Worm (Caenorhabditis elegans) whole organism, L4 larva: ENCODE results near the gene fli-1.

Source experiments
- aly-2 ChIP-seq: sonication (generic microtip); optimal IDR thresholded peaks from 2 replicates; lab custom pipeline; 2018; ENCODE audit warnings: missing biosample characterization, missing genetic modification characterization
- fos-1 ChIP-seq: fragments of 150-350 bp; optimal IDR thresholded peaks from 2 replicates; lab custom pipeline; 2014; ENCODE audit warnings: missing biosample characterization, missing genetic modification characterization
- lin-13 ChIP-seq: fragments of 150-350 bp; optimal IDR thresholded peaks from 2 replicates; lab custom pipeline; 2014; ENCODE audit warnings: missing biosample characterization, missing genetic modification reagents, missing genetic modification characterization
- lin-29 ChIP-seq: fragments of 200-800 bp; sonication (Bioruptor generic); IDR thresholded peaks from 2 replicates; pipeline ENCODE4 v1.3.6; 2022; ENCODE audit warnings: missing genetic modification reagents, missing genetic modification characterization, missing compliant biosample characterization
- mep-1 ChIP-seq: fragments of 150-350 bp; sonication (generic microtip); optimal IDR thresholded peaks from 3 replicates; lab custom pipeline; 2014; ENCODE audit warnings: missing biosample characterization, missing genetic modification characterization
- nhr-28 ChIP-seq: fragments of 150-350 bp; optimal IDR thresholded peaks from 2 replicates; lab custom pipeline; 2014; ENCODE audit warnings: missing biosample characterization, missing genetic modification characterization
- pha-4 ChIP-seq, 2 experiments: fragments of 150-350 bp in 1 of 2; fragments of 200-800 bp in 1 of 2; sonication (Bioruptor generic) in 1 of 2; IDR thresholded peaks in 1 of 2; optimal IDR thresholded peaks in 1 of 2; 2 replicates each; pipeline versions ENCODE4 v1.3.6 to Lab custom; 2014 to 2022; ENCODE audit warnings: missing genetic modification characterization in 2 of 2, missing genetic modification reagents in 2 of 2, missing biosample characterization in 1 of 2, missing compliant biosample characterization in 1 of 2
- set-16 ChIP-seq: fragments of 200-800 bp; sonication (Bioruptor generic); IDR thresholded peaks from 2 replicates; pipeline ENCODE4 v1.3.6; 2022; ENCODE audit warnings: missing genetic modification reagents, missing genetic modification characterization, missing compliant biosample characterization
- zag-1 ChIP-seq: fragments of 150-350 bp; optimal IDR thresholded peaks from 2 replicates; lab custom pipeline; 2014; ENCODE audit warnings: missing biosample characterization, missing genetic modification characterization

DNA sequence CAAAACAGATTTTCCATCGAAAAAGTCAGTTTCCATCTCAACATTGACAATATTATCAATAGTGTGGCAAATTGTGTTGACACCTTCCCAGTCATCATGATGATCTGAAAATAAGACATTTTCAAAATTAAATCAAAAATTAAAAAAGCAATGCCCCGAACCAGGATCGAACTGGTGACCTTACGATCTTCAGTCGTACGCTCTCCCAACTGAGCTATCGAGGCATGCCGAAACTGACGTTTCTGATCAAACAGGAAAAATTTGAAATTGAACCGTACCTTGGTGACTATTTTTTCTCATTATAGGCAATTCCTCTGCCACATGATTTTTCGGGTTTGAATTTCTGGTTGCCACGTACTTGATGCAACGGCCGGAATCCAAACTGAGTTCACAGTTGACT is 30.1 kb downstream of the fli-1 start:
- TF ChIP-seq lin-13 (no peak), fos-1 (tag; lab: Kevin White, UChicago) (no peak), pha-4 (GFP tag; IDR thresholded peaks at IDR 0.05; lab: Robert Waterston, UW) (no peak; the same call in 1 of the 2 replicates), pha-4 (tag; optimal IDR thresholded peaks at IDR 0.05; lab: Kevin White, UChicago) (no peak), lin-29 (GFP tag; lab: Robert Waterston, UW) (no peak), zag-1 (tag; lab: Kevin White, UChicago) (no peak), set-16 (GFP tag; lab: Robert Waterston, UW) (no peak), nhr-28 (tag; lab: Kevin White, UChicago) (no peak), aly-2 (tag; lab: Kevin White, UChicago) (no peak), mep-1 (no peak)
